Worm (Caenorhabditis elegans) whole organism, L3 larva: Measurements from ENCODE around the gene Y27F2A.9.
"Not testable (repeated sequence)": the region's sequence is repeated elsewhere in the genome, so short reads cannot be mapped to it uniquely, and the experiment has no call there.

ENCODE experiments used
- R02D3.7 ChIP-seq: fragments of 150-350 bp; optimal IDR thresholded peaks from 2 replicates; lab custom pipeline; 2014; ENCODE audit warnings: missing biosample characterization, missing genetic modification characterization
- ZK546.5 ChIP-seq: sonication (generic microtip); optimal IDR thresholded peaks from 2 replicates; lab custom pipeline; 2017; ENCODE audit warnings: missing biosample characterization, missing genetic modification characterization
- ama-1 ChIP-seq: fragments of 150-350 bp; optimal IDR thresholded peaks from 2 replicates; lab custom pipeline; 2018
- elt-1 ChIP-seq: fragments of 150-350 bp; optimal IDR thresholded peaks from 2 replicates; lab custom pipeline; 2014; ENCODE audit warnings: missing biosample characterization, missing genetic modification characterization
- elt-2 ChIP-seq: sonication (generic microtip); optimal IDR thresholded peaks from 2 replicates; lab custom pipeline; 2016; ENCODE audit warnings: missing genetic modification reagents, mild to moderate bottlenecking, missing genetic modification characterization, missing compliant biosample characterization
- elt-3 ChIP-seq, 3 experiments: fragments of 150-350 bp in 1 of 3; sonication (generic microtip) in 2 of 3; optimal IDR thresholded peaks; 2 replicates in 2 of 3; 4 replicates in 1 of 3; lab custom pipeline; 2014 to 2017; ENCODE audit warnings: missing biosample characterization in 3 of 3, missing genetic modification characterization in 3 of 3
- eor-1 ChIP-seq, 2 experiments: fragments of 150-350 bp; optimal IDR thresholded peaks; 2 replicates each; lab custom pipeline; 2014 to 2018; ENCODE audit warnings: missing biosample characterization in 2 of 2, missing genetic modification characterization in 2 of 2
- hmg-11 ChIP-seq: sonication (generic microtip); optimal IDR thresholded peaks from 2 replicates; lab custom pipeline; 2016; ENCODE audit warnings: missing genetic modification characterization, missing compliant biosample characterization
- jun-1 ChIP-seq: fragments of 150-350 bp; optimal IDR thresholded peaks from 2 replicates; lab custom pipeline; 2014; ENCODE audit warnings: missing biosample characterization, missing genetic modification reagents, missing genetic modification characterization
- lin-39 ChIP-seq: fragments of 150-350 bp; optimal IDR thresholded peaks from 2 replicates; lab custom pipeline; 2018; ENCODE audit warnings: missing biosample characterization, missing genetic modification reagents, missing genetic modification characterization
- lsy-12 ChIP-seq: sonication (generic microtip); optimal IDR thresholded peaks from 2 replicates; lab custom pipeline; 2016; ENCODE audit warnings: mild to moderate bottlenecking, missing genetic modification characterization, missing compliant biosample characterization
- mdl-1 ChIP-seq: fragments of 150-350 bp; optimal IDR thresholded peaks from 2 replicates; lab custom pipeline; 2014; ENCODE audit warnings: missing biosample characterization, missing genetic modification characterization
- mml-1 ChIP-seq: fragments of 150-350 bp; sonication (generic microtip); optimal IDR thresholded peaks from 3 replicates; lab custom pipeline; 2014; ENCODE audit warnings: missing biosample characterization, missing genetic modification characterization
- nhr-11 ChIP-seq: fragments of 150-350 bp; optimal IDR thresholded peaks from 2 replicates; lab custom pipeline; 2014; ENCODE audit warnings: missing biosample characterization, missing genetic modification characterization
- nhr-25 ChIP-seq: sonication (generic microtip); optimal IDR thresholded peaks from 2 replicates; lab custom pipeline; 2017; ENCODE audit warnings: missing biosample characterization, missing genetic modification characterization
- nhr-28 ChIP-seq: fragments of 150-350 bp; optimal IDR thresholded peaks from 2 replicates; lab custom pipeline; 2014; ENCODE audit warnings: missing biosample characterization, missing genetic modification characterization
- nhr-76 ChIP-seq: fragments of 150-350 bp; sonication (generic microtip); optimal IDR thresholded peaks from 5 replicates; lab custom pipeline; 2014; ENCODE audit warnings: missing biosample characterization, missing genetic modification characterization
- nhr-77 ChIP-seq: fragments of 150-350 bp; optimal IDR thresholded peaks from 2 replicates; lab custom pipeline; 2014; ENCODE audit warnings: missing biosample characterization, missing genetic modification characterization
- pha-4 ChIP-seq: fragments of 150-350 bp; optimal IDR thresholded peaks from 2 replicates; lab custom pipeline; 2014; ENCODE audit warnings: missing biosample characterization, missing genetic modification reagents, missing genetic modification characterization
- sea-2 ChIP-seq: fragments of 150-350 bp; sonication (generic microtip); optimal IDR thresholded peaks from 4 replicates; lab custom pipeline; 2014; ENCODE audit warnings: missing biosample characterization, missing genetic modification reagents, missing genetic modification characterization
- skn-1 ChIP-seq: fragments of 150-350 bp; optimal IDR thresholded peaks from 2 replicates; lab custom pipeline; 2014; ENCODE audit warnings: missing biosample characterization, missing genetic modification characterization
- snpc-4 ChIP-seq: fragments of 150-350 bp; optimal IDR thresholded peaks from 2 replicates; lab custom pipeline; 2014; ENCODE audit warnings: missing biosample characterization, missing genetic modification characterization
- tbx-2 ChIP-seq: sonication (generic microtip); optimal IDR thresholded peaks from 2 replicates; lab custom pipeline; 2016; ENCODE audit warnings: mild to moderate bottlenecking, missing genetic modification characterization, missing compliant biosample characterization
- unc-39 ChIP-seq: sonication (generic microtip); optimal IDR thresholded peaks from 4 replicates; lab custom pipeline; 2017; ENCODE audit warnings: missing biosample characterization, missing genetic modification characterization
- ztf-4 ChIP-seq: fragments of 150-350 bp; optimal IDR thresholded peaks from 2 replicates; lab custom pipeline; 2014; ENCODE audit warnings: missing biosample characterization, missing genetic modification characterization

Y27F2A.9 gene

DNA sequence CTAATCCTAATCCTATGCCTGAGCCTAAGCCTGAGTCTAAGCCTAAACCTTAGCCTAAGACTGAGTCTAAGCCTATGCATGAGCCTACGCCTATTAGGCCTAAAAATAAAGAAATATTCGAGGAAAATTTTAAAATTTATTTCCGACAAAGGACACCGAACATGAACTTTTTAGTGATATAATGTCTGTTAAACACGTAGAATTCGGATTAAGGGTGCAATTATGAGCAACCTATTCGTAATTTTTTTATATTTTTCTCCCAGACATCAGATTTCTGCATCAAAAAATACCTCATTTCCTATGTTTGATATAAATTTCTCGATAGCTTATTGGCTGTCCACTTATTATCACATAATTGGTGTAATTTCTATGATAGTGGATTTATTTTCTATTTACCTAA, 2.4 kb downstream of the Y27F2A.9 start, which contains the start of gene Y27F2A.11:
Y27F2A.11 (plus strand) TSS at position 301 of the 400 bp plus-strand sequence.
- not testable (repeated sequence) for TF ChIP-seq nhr-25, jun-1, mml-1 (tag; lab: Kevin White, UChicago)

DNA sequence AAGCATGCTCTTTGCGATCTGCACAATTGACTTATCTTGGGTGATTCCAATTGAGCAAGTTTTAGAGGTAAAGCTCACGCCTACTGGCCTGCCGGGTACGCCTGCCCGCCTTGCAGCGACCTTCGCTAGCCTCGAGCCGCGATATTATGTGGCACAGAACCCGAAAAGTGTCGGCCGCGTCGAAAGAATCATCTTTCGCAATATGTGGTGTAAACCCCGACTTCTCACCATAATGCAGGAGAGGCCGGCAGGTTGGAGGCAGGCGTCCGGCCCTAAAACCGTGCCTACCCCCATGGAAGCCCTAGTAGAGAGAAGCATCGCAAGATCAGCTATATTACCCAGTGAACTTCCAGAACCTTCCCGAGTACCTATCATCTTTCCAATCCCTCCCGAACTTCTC, 5.6 kb downstream of the Y27F2A.9 start:
- no peak for TF ChIP-seq unc-39 (tag; lab: Kevin White, UChicago)
- TF ChIP-seq tbx-2 (tag; lab: Kevin White, UChicago): no peak
- no peak for TF ChIP-seq skn-1 (tag; lab: Kevin White, UChicago)
- no peak for TF ChIP-seq elt-2
- no peak for TF ChIP-seq ama-1 (lab: Kevin White, UChicago)
- no peak for TF ChIP-seq mdl-1
- no peak for TF ChIP-seq ZK546.5 (tag; lab: Kevin White, UChicago)
- no peak for TF ChIP-seq nhr-77 (tag; lab: Kevin White, UChicago)
- TF ChIP-seq nhr-11 (tag; lab: Kevin White, UChicago): no peak
- TF ChIP-seq snpc-4 (tag; lab: Kevin White, UChicago): no peak
- TF ChIP-seq nhr-76 (tag; lab: Kevin White, UChicago): no peak

DNA sequence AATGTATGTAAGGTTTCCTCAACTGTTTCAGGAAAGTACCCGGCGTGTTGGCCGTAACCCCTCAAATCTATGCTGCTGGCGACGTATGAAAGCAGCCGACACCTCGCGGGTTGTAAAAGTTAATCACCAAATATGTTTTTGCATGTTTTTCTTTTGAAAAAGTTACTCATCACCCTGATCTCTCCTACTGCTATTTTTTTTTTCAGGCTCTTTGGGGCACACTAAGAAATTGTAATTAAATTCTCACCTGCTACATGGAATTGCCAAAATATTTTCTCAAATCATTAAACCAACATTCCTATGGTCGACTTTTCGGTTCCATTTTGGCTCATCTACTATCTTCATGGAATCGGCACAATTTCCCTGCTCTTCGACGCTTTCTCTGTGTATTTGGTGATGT, 6.6 kb downstream of the Y27F2A.9 start, which contains the start of gene sri-78:
sri-78 (plus strand) TSS at position 301 of the 400 bp plus-strand sequence.
- TF ChIP-seq eor-1 (tag; optimal IDR thresholded peaks at IDR 0.05; lab: Kevin White, UChicago); R02D3.7 (tag; lab: Kevin White, UChicago); nhr-76 (tag; lab: Kevin White, UChicago): not testable (repeated sequence)

DNA sequence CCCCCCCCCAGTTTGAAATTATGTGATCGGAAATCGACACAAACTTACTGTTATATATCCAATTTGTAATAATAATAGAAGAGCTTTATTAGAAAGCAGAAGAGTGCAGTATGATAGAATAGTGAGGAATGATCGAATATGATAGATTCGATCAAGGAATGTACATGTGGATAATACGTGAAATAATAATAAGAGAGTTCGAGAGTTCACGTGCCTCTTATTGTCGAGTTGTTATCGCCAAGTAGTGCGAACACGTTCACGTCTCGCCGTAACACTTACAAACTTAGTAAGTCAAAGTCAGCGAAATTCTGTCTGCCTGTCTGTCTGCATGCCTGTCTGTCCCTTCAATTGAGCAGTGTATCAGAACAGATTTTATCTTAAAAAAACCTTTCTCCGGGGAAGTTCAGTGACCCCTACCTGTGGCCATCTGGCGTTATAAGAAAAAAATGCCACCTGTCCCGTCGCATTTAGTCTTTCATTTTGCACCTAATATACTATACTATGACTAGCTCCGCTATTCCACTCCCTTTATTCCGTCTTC, 8.1 kb downstream of the Y27F2A.9 start, which contains the start of the genes Y27F2A.6 and Y27F2A.8:
Y27F2A.6 (minus strand) TSS at position 101 of the 541 bp plus-strand sequence.
Y27F2A.8 (plus strand) TSS at position 491 of the 541 bp plus-strand sequence.
- not testable (repeated sequence) for TF ChIP-seq mml-1, snpc-4, elt-1 (tag; lab: Kevin White, UChicago)

DNA sequence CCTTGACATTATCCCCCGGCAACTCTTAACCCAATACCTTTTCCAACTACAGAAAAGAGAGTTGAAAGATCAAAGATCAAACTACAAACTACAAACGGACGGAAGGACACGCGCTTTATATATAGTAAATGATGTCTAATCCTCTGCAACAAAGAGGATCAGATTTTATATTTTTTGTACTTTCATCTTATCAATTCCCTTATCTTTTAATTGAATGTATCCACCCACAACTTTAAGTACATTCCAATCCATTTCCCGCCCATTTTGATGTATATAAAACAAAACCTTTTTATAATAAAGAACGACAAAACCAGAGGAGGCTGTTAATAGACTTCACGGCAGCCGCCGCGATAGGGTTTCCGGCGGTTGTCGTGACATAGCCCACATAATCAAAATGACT, 13.8 kb downstream of the Y27F2A.9 start, which contains the start of gene sri-40:
sri-40 (plus strand) TSS at position 301 of the 400 bp plus-strand sequence.
- not testable (repeated sequence) for TF ChIP-seq nhr-77 (tag; lab: Kevin White, UChicago); pha-4 (tag; lab: Kevin White, UChicago); sea-2 (GFP tag; lab: Kevin White, UChicago)
- TF ChIP-seq, all 47 proteins: peak for 0; not testable (repeated sequence) for 47

DNA sequence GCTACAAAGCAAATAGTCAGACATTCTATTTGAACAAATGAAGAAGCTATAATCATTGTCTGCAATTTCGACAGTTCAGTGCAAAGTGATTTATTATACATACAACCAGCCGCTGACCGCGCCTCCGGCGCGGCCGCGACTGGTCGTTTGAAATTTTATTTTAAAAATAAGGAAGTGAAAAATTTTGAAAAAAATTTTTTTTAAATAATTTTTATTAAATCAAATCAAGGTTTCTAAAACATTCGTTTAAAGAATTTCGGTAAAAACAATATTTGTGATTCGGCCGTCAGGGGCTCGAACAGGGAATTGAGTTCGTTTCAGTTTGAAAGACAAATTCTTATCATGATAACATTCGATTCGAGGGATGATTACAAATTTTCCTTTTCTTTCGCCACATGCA, 19.3 kb downstream of the Y27F2A.9 start, which contains the start of gene Y27F2A.10:
Y27F2A.10 (minus strand) TSS at position 101 of the 400 bp plus-strand sequence.
- no peak for TF ChIP-seq lsy-12 (tag; lab: Kevin White, UChicago)
- TF ChIP-seq lin-39 (tag; lab: Kevin White, UChicago): no peak

- TF ChIP-seq ztf-4 (tag; lab: Kevin White, UChicago): no peak
Measured at ce11 chrII:3170089-3170488, 21.4 kb downstream of the Y27F2A.9 start, which contains the start of gene fbxc-55. Gene fbxc-55 (minus strand): TSS chrII:3170189.

DNA sequence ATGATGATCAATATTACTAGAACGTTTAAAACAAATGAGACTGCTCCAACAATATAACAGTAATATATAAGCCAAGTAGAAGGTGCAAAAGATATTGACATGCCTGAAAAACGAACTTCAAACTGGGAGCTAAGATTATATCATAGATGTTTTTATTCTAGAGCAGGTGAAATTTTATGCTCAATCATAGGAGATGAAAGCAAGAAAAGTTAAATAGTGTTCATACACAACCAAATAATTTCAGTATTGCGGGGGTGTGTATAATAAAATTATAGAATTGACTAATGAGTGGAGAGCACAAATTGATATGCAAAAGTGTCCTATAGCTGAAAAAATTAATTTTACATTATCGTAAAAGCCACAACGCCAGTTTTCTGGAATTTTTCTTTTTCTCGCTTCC, 32.5 kb downstream of the Y27F2A.9 start, which contains the start of gene sri-34:
sri-34 (minus strand) TSS at position 101 of the 400 bp plus-strand sequence.
- TF ChIP-seq elt-3 (tag; optimal IDR thresholded peaks at IDR 0.05; lab: Kevin White, UChicago) (no peak), nhr-28 (tag; lab: Kevin White, UChicago) (no peak), hmg-11 (no peak), R02D3.7 (tag; lab: Kevin White, UChicago) (no peak)
